Worm (Caenorhabditis elegans) whole organism, L4 larva: Measurements from ENCODE around the gene C16H3.3.
A peak's percentile ranks its signal among the peaks of the same experiment; 100 is the strongest.

Source experiments
- nhr-10 ChIP-seq: fragments of 150-350 bp; optimal IDR thresholded peaks from 2 replicates; lab custom pipeline; 2014; ENCODE audit warnings: missing biosample characterization, missing genetic modification characterization
- spr-1 ChIP-seq: sonication (generic microtip); optimal IDR thresholded peaks from 2 replicates; lab custom pipeline; 2016; ENCODE audit warnings: mild to moderate bottlenecking, missing genetic modification characterization, missing compliant biosample characterization
- zag-1 ChIP-seq: fragments of 150-350 bp; optimal IDR thresholded peaks from 2 replicates; lab custom pipeline; 2014; ENCODE audit warnings: missing biosample characterization, missing genetic modification characterization

DNA sequence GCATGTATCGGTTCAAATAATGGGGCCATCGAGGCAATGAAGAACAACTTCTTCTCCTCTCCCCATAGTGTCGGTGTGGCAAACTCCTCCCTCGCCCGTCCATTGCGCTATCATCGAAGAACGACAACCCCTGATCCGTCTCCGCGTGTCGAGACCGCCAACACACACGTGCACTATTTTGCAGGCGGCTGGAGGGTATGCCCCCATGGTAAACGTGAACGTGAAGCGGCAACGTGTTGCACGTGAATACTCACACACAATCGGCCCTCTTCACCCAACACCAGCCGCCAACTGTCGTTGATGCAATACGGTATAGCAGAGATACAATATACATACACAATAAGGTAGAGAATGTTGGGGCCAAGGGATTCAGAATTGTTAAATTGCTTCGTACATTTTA is 23.3 kb upstream of the C16H3.3 start:
- no peak for TF ChIP-seq nhr-10 (tag; lab: Kevin White, UChicago)
- peak; percentile 19 for TF ChIP-seq spr-1 (tag; lab: Kevin White, UChicago)
- no peak for TF ChIP-seq zag-1 (tag; lab: Kevin White, UChicago)
